Worm (Caenorhabditis elegans): ENCODE measurements around the gene dsl-4.

The dsl-4 gene

ce11 chrX:14067641-14068040 lies 22.5 kb upstream of the dsl-4 start, which contains the start of gene lgc-21:
TSS of gene lgc-21 (minus strand) at chrX:14067984.
- TF ChIP-seq unc-39 (tag; optimal IDR thresholded peaks at IDR 0.05) (no peak), tbx-2 (tag; optimal IDR thresholded peaks at IDR 0.05) (no peak), unc-62 (GFP tag; optimal IDR thresholded peaks at IDR 0.05) (no peak), egl-5 (tag; optimal IDR thresholded peaks at IDR 0.05) (no peak), ZK546.5 (tag; optimal IDR thresholded peaks at IDR 0.05) (no peak), jun-1 (tag; optimal IDR thresholded peaks at IDR 0.05) (no peak)

- TF ChIP-seq nhr-25 (tag; optimal IDR thresholded peaks at IDR 0.05) (peak; percentile 82), ceh-9 (tag; optimal IDR thresholded peaks at IDR 0.05) (no peak)
These were observed 20.7 kb upstream of the dsl-4 start for ce11 chrX:14069528-14069927.

ce11 chrX:14070950-14071349 lies 19.2 kb upstream of the dsl-4 start, which contains the start of gene C33G3.4:
TSS of gene C33G3.4 (plus strand) at chrX:14071162.
- TF ChIP-seq nhr-12 (tag; optimal IDR thresholded peaks at IDR 0.05) (no peak), pha-4 (tag; optimal IDR thresholded peaks at IDR 0.05) (peak; percentile 36), fos-1 (tag; optimal IDR thresholded peaks at IDR 0.05) (no peak), nhr-25 (tag; optimal IDR thresholded peaks at IDR 0.05) (no peak), pqm-1 (tag; optimal IDR thresholded peaks at IDR 0.05) (peak; percentile 79), elt-2 (tag; optimal IDR thresholded peaks at IDR 0.05) (peak; percentile 91)

ce11 chrX:14078574-14078973 lies 11.6 kb upstream of the dsl-4 start, which contains the start of gene C33G3.5:
TSS of gene C33G3.5 (minus strand) at chrX:14078674.
- TF ChIP-seq nhr-237 (tag; optimal IDR thresholded peaks at IDR 0.05) (no peak), mdl-1 (tag; optimal IDR thresholded peaks at IDR 0.05) (no peak), ceh-82 (tag; optimal IDR thresholded peaks at IDR 0.05) (no peak), ceh-28 (tag; optimal IDR thresholded peaks at IDR 0.05) (no peak), elt-1 (tag; optimal IDR thresholded peaks at IDR 0.05) (no peak), nhr-76 (tag; optimal IDR thresholded peaks at IDR 0.05) (no peak), nhr-25 (tag; optimal IDR thresholded peaks at IDR 0.05) (no peak), nhr-77 (tag; optimal IDR thresholded peaks at IDR 0.05) (no peak), nhr-43 (tag; optimal IDR thresholded peaks at IDR 0.05; ENCODE audit: poor library complexity, severe bottlenecking) (no peak), ceh-9 (tag; optimal IDR thresholded peaks at IDR 0.05) (no peak), hmg-11 (tag; optimal IDR thresholded peaks at IDR 0.05) (no peak), lin-15B (tag; optimal IDR thresholded peaks at IDR 0.05) (no peak), aly-2 (tag; optimal IDR thresholded peaks at IDR 0.05) (no peak), nfya-1 (tag; optimal IDR thresholded peaks at IDR 0.05; ENCODE audit: insufficient read depth) (no peak), elt-2 (tag; optimal IDR thresholded peaks at IDR 0.05) (no peak)

ce11 chrX:14084230-14084629 lies 6.0 kb upstream of the dsl-4 start, which contains the start of gene C33G3.6:
TSS of gene C33G3.6 (minus strand) at chrX:14084330.
- TF ChIP-seq nhr-237 (tag; optimal IDR thresholded peaks at IDR 0.05) (no peak), egl-5 (tag; optimal IDR thresholded peaks at IDR 0.05) (peak; percentile 19)

ce11 chrX:14085208-14085607 lies 5.0 kb upstream of the dsl-4 start, which contains the start of gene F16B12.1:
TSS of gene F16B12.1 (plus strand) at chrX:14085508.
- TF ChIP-seq tbx-2 (tag; optimal IDR thresholded peaks at IDR 0.05) (no peak), zag-1 (tag; optimal IDR thresholded peaks at IDR 0.05) (no peak), lsy-12 (tag; optimal IDR thresholded peaks at IDR 0.05) (no peak), pqm-1 (tag; optimal IDR thresholded peaks at IDR 0.05) (no peak), mml-1 (tag; optimal IDR thresholded peaks at IDR 0.05) (no peak), egl-5 (tag; optimal IDR thresholded peaks at IDR 0.05) (no peak), nhr-12 (tag; optimal IDR thresholded peaks at IDR 0.05) (no peak), elt-1 (tag; optimal IDR thresholded peaks at IDR 0.05) (no peak), mdl-1 (tag; optimal IDR thresholded peaks at IDR 0.05) (no peak), lin-15B (tag; optimal IDR thresholded peaks at IDR 0.05) (no peak), nhr-67 (tag; optimal IDR thresholded peaks at IDR 0.05) (no peak), ama-1 (optimal IDR thresholded peaks at IDR 0.05) (no peak), nhr-11 (tag; optimal IDR thresholded peaks at IDR 0.05) (no peak), elt-3 (tag; optimal IDR thresholded peaks at IDR 0.05) (no peak), nhr-28 (tag; optimal IDR thresholded peaks at IDR 0.05) (no peak), nhr-76 (tag; optimal IDR thresholded peaks at IDR 0.05) (no peak), ceh-82 (tag; optimal IDR thresholded peaks at IDR 0.05) (no peak), ZK546.5 (tag; optimal IDR thresholded peaks at IDR 0.05) (no peak), nhr-25 (tag; optimal IDR thresholded peaks at IDR 0.05) (no peak)

Measured in whole organism, L3 larva.